Worm (Caenorhabditis elegans) whole organism, mixed stage, embryonic: ENCODE data around the gene F40A3.7.

Experiments
- M03D4.4 ChIP-seq: sonication (generic microtip); optimal IDR thresholded peaks from 2 replicates; lab custom pipeline; 2017; ENCODE audit warnings: mild to moderate bottlenecking, missing genetic modification characterization, missing compliant biosample characterization
- ceh-39 ChIP-seq: fragments of 150-350 bp; optimal IDR thresholded peaks from 2 replicates; lab custom pipeline; 2014; ENCODE audit warnings: missing biosample characterization, missing genetic modification characterization
- ceh-43 ChIP-seq: fragments of 200-800 bp; sonication (Bioruptor generic); optimal IDR thresholded peaks from 2 replicates; lab custom pipeline; 2018; ENCODE audit warnings: mild to moderate bottlenecking, missing genetic modification characterization, moderate library complexity, missing compliant biosample characterization
- ceh-83 ChIP-seq: fragments of 200-800 bp; sonication (Bioruptor generic); optimal IDR thresholded peaks from 2 replicates; lab custom pipeline; 2018; ENCODE audit warnings: mild to moderate bottlenecking, missing genetic modification characterization, missing compliant biosample characterization
- ces-1 ChIP-seq: fragments of 150-350 bp; optimal IDR thresholded peaks from 2 replicates; lab custom pipeline; 2014; ENCODE audit warnings: missing biosample characterization, missing genetic modification reagents, missing genetic modification characterization
- cnd-1 ChIP-seq: fragments of 200-800 bp; sonication (Bioruptor generic); optimal IDR thresholded peaks from 2 replicates; lab custom pipeline; 2018; ENCODE audit warnings: mild to moderate bottlenecking, missing genetic modification characterization, missing compliant biosample characterization
- drap-1 ChIP-seq: fragments of 200-800 bp; sonication (Bioruptor generic); optimal IDR thresholded peaks from 3 replicates; lab custom pipeline; 2018; ENCODE audit warnings: mild to moderate bottlenecking, missing genetic modification characterization, missing compliant biosample characterization
- elt-1 ChIP-seq: sonication (generic microtip); optimal IDR thresholded peaks from 2 replicates; lab custom pipeline; 2017; ENCODE audit warnings: missing genetic modification characterization, mild to moderate bottlenecking, missing compliant biosample characterization, antibody characterized with exemption, moderate library complexity, borderline replicate concordance; ENCODE audit not compliant: insufficient read depth
- elt-3 ChIP-seq: fragments of 150-350 bp; optimal IDR thresholded peaks from 2 replicates; lab custom pipeline; 2014; ENCODE audit warnings: missing biosample characterization, missing genetic modification characterization
- flh-1 ChIP-seq: fragments of 200-800 bp; sonication (Bioruptor generic); optimal IDR thresholded peaks from 2 replicates; lab custom pipeline; 2018; ENCODE audit warnings: mild to moderate bottlenecking, missing genetic modification characterization, moderate library complexity, missing compliant biosample characterization
- ham-2 ChIP-seq: fragments of 200-800 bp; sonication (Bioruptor generic); optimal IDR thresholded peaks from 2 replicates; lab custom pipeline; 2018; ENCODE audit warnings: mild to moderate bottlenecking, missing genetic modification characterization, missing compliant biosample characterization
- hlh-1 ChIP-seq: fragments of 150-350 bp; optimal IDR thresholded peaks from 2 replicates; lab custom pipeline; 2014; ENCODE audit warnings: missing biosample characterization, missing genetic modification reagents, missing genetic modification characterization
- lin-13 ChIP-seq: fragments of 150-350 bp; optimal IDR thresholded peaks from 2 replicates; lab custom pipeline; 2014; ENCODE audit warnings: missing biosample characterization, missing genetic modification characterization
- lin-32 ChIP-seq: fragments of 200-800 bp; sonication (Bioruptor generic); optimal IDR thresholded peaks from 2 replicates; lab custom pipeline; 2018; ENCODE audit warnings: mild to moderate bottlenecking, missing genetic modification characterization, missing compliant biosample characterization
- mab-5 ChIP-seq: fragments of 150-350 bp; optimal IDR thresholded peaks from 2 replicates; lab custom pipeline; 2014; ENCODE audit warnings: missing biosample characterization, missing genetic modification characterization
- mep-1 ChIP-seq: fragments of 150-350 bp; optimal IDR thresholded peaks from 2 replicates; lab custom pipeline; 2017; ENCODE audit warnings: missing biosample characterization, missing genetic modification reagents, missing genetic modification characterization, inconsistent platforms
- mls-2 ChIP-seq: sonication (generic microtip); optimal IDR thresholded peaks from 2 replicates; lab custom pipeline; 2016; ENCODE audit warnings: mild to moderate bottlenecking, missing genetic modification characterization, moderate library complexity, missing compliant biosample characterization
- nhr-12 ChIP-seq: fragments of 150-350 bp; optimal IDR thresholded peaks from 2 replicates; lab custom pipeline; 2014; ENCODE audit warnings: missing biosample characterization, missing genetic modification characterization
- nhr-2 ChIP-seq: fragments of 150-350 bp; optimal IDR thresholded peaks from 2 replicates; lab custom pipeline; 2014; ENCODE audit warnings: missing biosample characterization, missing genetic modification characterization
- nhr-237 ChIP-seq: fragments of 150-350 bp; optimal IDR thresholded peaks from 2 replicates; lab custom pipeline; 2014; ENCODE audit warnings: missing biosample characterization, missing genetic modification characterization
- nhr-28 ChIP-seq: fragments of 150-350 bp; optimal IDR thresholded peaks from 2 replicates; lab custom pipeline; 2014; ENCODE audit warnings: missing biosample characterization, missing genetic modification characterization
- nhr-76 ChIP-seq: sonication (generic microtip); optimal IDR thresholded peaks from 2 replicates; lab custom pipeline; 2017; ENCODE audit warnings: missing biosample characterization, missing genetic modification characterization
- sem-2 ChIP-seq: fragments of 200-800 bp; sonication (Bioruptor generic); optimal IDR thresholded peaks from 2 replicates; lab custom pipeline; 2018; ENCODE audit warnings: mild to moderate bottlenecking, missing genetic modification characterization, missing compliant biosample characterization
- snpc-4 ChIP-seq: fragments of 150-350 bp; optimal IDR thresholded peaks from 2 replicates; lab custom pipeline; 2014; ENCODE audit warnings: missing biosample characterization, missing genetic modification characterization
- sptf-1 ChIP-seq: sonication (generic microtip); optimal IDR thresholded peaks from 2 replicates; lab custom pipeline; 2017; ENCODE audit warnings: mild to moderate bottlenecking, missing genetic modification characterization, moderate library complexity, missing compliant biosample characterization
- tbx-8 ChIP-seq: fragments of 200-800 bp; sonication (Bioruptor generic); optimal IDR thresholded peaks from 2 replicates; lab custom pipeline; 2018; ENCODE audit warnings: mild to moderate bottlenecking, missing genetic modification characterization, moderate library complexity, missing compliant biosample characterization
- unc-120 ChIP-seq: sonication (generic microtip); optimal IDR thresholded peaks from 2 replicates; lab custom pipeline; 2017; ENCODE audit warnings: missing genetic modification characterization, missing compliant biosample characterization; ENCODE audit not compliant: poor library complexity, severe bottlenecking
- unc-39 ChIP-seq: fragments of 150-350 bp; optimal IDR thresholded peaks from 2 replicates; lab custom pipeline; 2014; ENCODE audit warnings: missing biosample characterization, missing genetic modification characterization
- unc-62 ChIP-seq: fragments of 150-350 bp; optimal IDR thresholded peaks from 2 replicates; lab custom pipeline; 2014; ENCODE audit warnings: missing biosample characterization, missing genetic modification reagents, missing genetic modification characterization
- zip-8 ChIP-seq: fragments of 150-350 bp; optimal IDR thresholded peaks from 2 replicates; lab custom pipeline; 2014; ENCODE audit warnings: missing biosample characterization, missing genetic modification characterization

Gene F40A3.7

ce11 chrV:7899761-7900160 lies at the start of gene F40A3.7:
F40A3.7 (minus strand) TSS chrV:7899861.
- TF ChIP-seq ceh-39 (tag; lab: Kevin White, UChicago) (no peak), lin-13 (tag; lab: Kevin White, UChicago) (no peak), nhr-237 (no peak), ces-1 (GFP tag; lab: Kevin White, UChicago) (no peak), nhr-12 (tag; lab: Kevin White, UChicago) (no peak), sptf-1 (tag; lab: Kevin White, UChicago) (no peak), unc-120 (no peak)

ce11 chrV:7946229-7946628 lies 46.6 kb upstream of the F40A3.7 start:
- TF ChIP-seq unc-62 (GFP tag; lab: Kevin White, UChicago) (no peak), zip-8 (no peak), mep-1 (no peak), tbx-8 (no peak), nhr-76 (tag; lab: Kevin White, UChicago) (no peak), lin-32 (GFP tag; lab: Kevin White, UChicago) (no peak), nhr-237 (no peak), snpc-4 (no peak), drap-1 (no peak), M03D4.4 (no peak), cnd-1 (tag; lab: Kevin White, UChicago) (no peak), nhr-2 (no peak)

ce11 chrV:7943568-7943967 lies 43.9 kb upstream of the F40A3.7 start, which contains the start of gene Y97E10B.1:
Y97E10B.1 (plus strand) TSS chrV:7943868.
- no peak for TF ChIP-seq nhr-2

ce11 chrV:7940299-7940698 lies 40.6 kb upstream of the F40A3.7 start, which contains the start of gene srt-53:
srt-53 (minus strand) TSS chrV:7940399.
- no peak for TF ChIP-seq ceh-83 (GFP tag; lab: Kevin White, UChicago)
- no peak for TF ChIP-seq tbx-8
- TF ChIP-seq mab-5 (tag; lab: Kevin White, UChicago), result no peak
- TF ChIP-seq mep-1, result no peak
- no peak for TF ChIP-seq snpc-4
- TF ChIP-seq cnd-1 (tag; lab: Kevin White, UChicago), result no peak
- TF ChIP-seq nhr-12 (tag; lab: Kevin White, UChicago), result no peak
- TF ChIP-seq mls-2, result no peak
- no peak for TF ChIP-seq flh-1 (GFP tag; lab: Kevin White, UChicago)
- TF ChIP-seq nhr-76 (tag; lab: Kevin White, UChicago), result no peak
- TF ChIP-seq elt-1, result no peak
- TF ChIP-seq nhr-28 (tag; lab: Kevin White, UChicago), result no peak
- no peak for TF ChIP-seq elt-3
- TF ChIP-seq sem-2 (GFP tag; lab: Kevin White, UChicago), result no peak
- no peak for TF ChIP-seq lin-32 (GFP tag; lab: Kevin White, UChicago)
- TF ChIP-seq, all 35 proteins: peak for 0

ce11 chrV:7937152-7937551 lies 37.5 kb upstream of the F40A3.7 start, which contains the start of gene srsx-3:
srsx-3 (minus strand) TSS chrV:7937252.
- TF ChIP-seq ceh-43 (no peak), elt-3 (no peak), hlh-1 (tag; lab: Kevin White, UChicago) (no peak), nhr-2 (no peak), mls-2 (no peak), flh-1 (GFP tag; lab: Kevin White, UChicago) (no peak), tbx-8 (no peak), sptf-1 (tag; lab: Kevin White, UChicago) (no peak), ham-2 (GFP tag; lab: Kevin White, UChicago) (no peak), drap-1 (no peak), ceh-83 (GFP tag; lab: Kevin White, UChicago) (no peak), snpc-4 (no peak), elt-1 (no peak), unc-39 (no peak), ceh-39 (tag; lab: Kevin White, UChicago) (no peak), unc-120 (no peak)

ce11 chrV:7932998-7933397 lies 33.3 kb upstream of the F40A3.7 start, which contains the start of gene ncx-10:
ncx-10 (minus strand) TSS chrV:7933098.
- TF ChIP-seq drap-1, result no peak
